Worm (Caenorhabditis elegans) whole organism, early embryonic: ENCODE data around the gene srr-9.

Experiments used
- B0310.2 ChIP-seq: sonication (generic microtip); optimal IDR thresholded peaks from 2 replicates; lab custom pipeline; 2016; ENCODE audit warnings: mild to moderate bottlenecking, missing genetic modification characterization, missing compliant biosample characterization
- ama-1 ChIP-seq: fragments of 150-350 bp; optimal IDR thresholded peaks from 2 replicates; lab custom pipeline; 2014
- ets-7 ChIP-seq: sonication (generic microtip); optimal IDR thresholded peaks from 2 replicates; lab custom pipeline; 2016; ENCODE audit warnings: missing genotype, missing genetic modification characterization, missing compliant biosample characterization
- flt-1 ChIP-seq: fragments of 200-800 bp; sonication (Bioruptor generic); IDR thresholded peaks from 2 replicates; pipeline ENCODE4 v1.3.6; 2022; ENCODE audit warnings: missing genetic modification characterization, missing compliant biosample characterization
- hmg-4 ChIP-seq: fragments of 200-800 bp; sonication (Bioruptor generic); optimal IDR thresholded peaks from 2 replicates; lab custom pipeline; 2018; ENCODE audit warnings: mild to moderate bottlenecking, missing genetic modification characterization, missing compliant biosample characterization
- hnd-1 ChIP-seq: sonication (generic microtip); optimal IDR thresholded peaks from 2 replicates; lab custom pipeline; 2016; ENCODE audit warnings: missing genetic modification characterization, missing compliant biosample characterization
- pes-1 ChIP-seq: fragments of 200-800 bp; sonication (Bioruptor generic); IDR thresholded peaks from 2 replicates; pipeline ENCODE4 v1.3.6; 2022; ENCODE audit warnings: missing genetic modification reagents, missing genetic modification characterization, missing compliant biosample characterization
- sea-1 ChIP-seq: fragments of 200-800 bp; sonication (Bioruptor generic); conservative IDR thresholded peaks from 2 replicates; pipeline ENCODE4 v1.3.6; 2022; ENCODE audit warnings: missing genetic modification characterization, missing compliant biosample characterization
- tbx-11 ChIP-seq: fragments of 200-800 bp; sonication (Bioruptor generic); IDR thresholded peaks from 2 replicates; pipeline ENCODE4 v1.3.6; 2022; ENCODE audit warnings: missing genetic modification characterization, missing compliant biosample characterization
- tbx-37 ChIP-seq: fragments of 200-800 bp; sonication (Bioruptor generic); conservative IDR thresholded peaks from 2 replicates; pipeline ENCODE4 v1.3.6; 2022; ENCODE audit warnings: missing genetic modification reagents, missing genetic modification characterization, missing compliant biosample characterization
- tra-4 ChIP-seq: sonication (generic microtip); optimal IDR thresholded peaks from 2 replicates; lab custom pipeline; 2017; ENCODE audit warnings: missing genetic modification characterization, missing compliant biosample characterization

- TF ChIP-seq ama-1 (lab: Kevin White, UChicago): no peak
- TF ChIP-seq hmg-4: no peak
- no peak for TF ChIP-seq flt-1 (GFP tag; lab: Robert Waterston, UW)
- no peak for TF ChIP-seq tra-4 (tag; lab: Kevin White, UChicago)
- no peak for TF ChIP-seq tbx-11 (GFP tag; lab: Robert Waterston, UW)
- no peak for TF ChIP-seq ets-7 (tag; lab: Kevin White, UChicago)
- TF ChIP-seq pes-1 (GFP tag; lab: Robert Waterston, UW): no peak
- TF ChIP-seq sea-1 (GFP tag; lab: Robert Waterston, UW): no peak
- TF ChIP-seq tbx-37 (GFP tag; lab: Robert Waterston, UW): no peak
- no peak for TF ChIP-seq B0310.2 (tag; lab: Kevin White, UChicago)
- no peak for TF ChIP-seq hnd-1 (tag; lab: Kevin White, UChicago)
Observed at ce11 chrV:7713691-7714090, 24.1 kb upstream of the srr-9 start, which contains the start of gene ZK105.1.
